Worm (Caenorhabditis elegans): Measurements from ENCODE around the gene cox-15.
A peak's percentile ranks its signal among the peaks of the same experiment; 100 is the strongest.

DNA sequence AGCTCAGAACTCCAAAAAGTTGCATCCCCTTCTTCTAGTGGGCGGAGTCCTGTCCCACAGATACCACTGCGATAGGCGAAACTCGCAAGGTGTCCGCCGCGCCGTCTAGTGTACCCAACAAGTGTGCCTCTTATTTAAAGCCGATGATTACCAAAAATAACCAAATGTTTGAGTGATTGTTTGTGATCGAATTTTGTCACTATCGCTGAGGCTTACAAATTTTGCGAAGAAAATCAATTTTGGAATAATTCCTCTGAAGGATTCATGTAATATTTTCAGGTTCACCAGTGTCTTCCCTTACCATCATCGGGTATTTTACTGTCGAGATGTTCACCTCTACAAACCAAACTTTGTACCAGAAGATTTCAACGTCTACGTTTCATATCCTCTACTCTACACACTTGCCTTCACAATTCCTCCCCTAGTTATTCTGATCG, 10.7 kb downstream of the cox-15 start:
- TF ChIP-seq nhr-120 (GFP tag; IDR thresholded peaks at IDR 0.05): peak; percentile 81; the same call in 1 of the 2 replicates
- peak; percentile 85 for TF ChIP-seq madf-8 (GFP tag; conservative IDR thresholded peaks at IDR 0.05)
- peak; percentile 32 for TF ChIP-seq hrde-1 (tag; optimal IDR thresholded peaks at IDR 0.05; ENCODE audit: borderline replicate concordance)
- TF ChIP-seq somi-1 (GFP tag; optimal IDR thresholded peaks at IDR 0.05): peak; percentile 3
- TF ChIP-seq unc-62 (GFP tag; optimal IDR thresholded peaks at IDR 0.05): no peak
- peak; percentile 99 for TF ChIP-seq snpc-1.1 (tag; optimal IDR thresholded peaks at IDR 0.05; ENCODE audit: insufficient read depth)
- TF ChIP-seq nhr-90 (tag; optimal IDR thresholded peaks at IDR 0.05): no peak
- no peak for TF ChIP-seq Y67H2A.10 (GFP tag; conservative IDR thresholded peaks at IDR 0.05)
- TF ChIP-seq pha-4 (tag; optimal IDR thresholded peaks at IDR 0.05): no peak
- peak; percentile 95 for TF ChIP-seq ama-1 (optimal IDR thresholded peaks at IDR 0.05)
- TF ChIP-seq ama-1 (GFP tag; optimal IDR thresholded peaks at IDR 0.05): no peak
- no peak for TF ChIP-seq lsy-27 (tag; optimal IDR thresholded peaks at IDR 0.05; ENCODE audit: borderline replicate concordance, insufficient read depth)
